Worm (Caenorhabditis elegans): ENCODE results near the gene Y42G9A.3.

ce11 chrIII:6147903-6148302 is 1.8 kb downstream of the Y42G9A.3 start, which contains the start of gene Y42G9A.2:
- TF ChIP-seq nhr-12 (tag; optimal IDR thresholded peaks at IDR 0.05) (no peak), ces-1 (GFP tag; optimal IDR thresholded peaks at IDR 0.05) (no peak), elt-1 (tag; optimal IDR thresholded peaks at IDR 0.05; ENCODE audit: borderline replicate concordance, insufficient read depth) (no peak), snpc-4 (tag; optimal IDR thresholded peaks at IDR 0.05) (no peak), lin-32 (GFP tag; optimal IDR thresholded peaks at IDR 0.05) (no peak), nhr-76 (tag; optimal IDR thresholded peaks at IDR 0.05) (no peak), ztf-11 (tag; optimal IDR thresholded peaks at IDR 0.05) (no peak), unc-39 (tag; optimal IDR thresholded peaks at IDR 0.05) (no peak), elt-3 (tag; optimal IDR thresholded peaks at IDR 0.05) (no peak)
